Worm (Caenorhabditis elegans): Measurements from ENCODE around the gene Y62H9A.12.

The Y62H9A.12 gene

DNA sequence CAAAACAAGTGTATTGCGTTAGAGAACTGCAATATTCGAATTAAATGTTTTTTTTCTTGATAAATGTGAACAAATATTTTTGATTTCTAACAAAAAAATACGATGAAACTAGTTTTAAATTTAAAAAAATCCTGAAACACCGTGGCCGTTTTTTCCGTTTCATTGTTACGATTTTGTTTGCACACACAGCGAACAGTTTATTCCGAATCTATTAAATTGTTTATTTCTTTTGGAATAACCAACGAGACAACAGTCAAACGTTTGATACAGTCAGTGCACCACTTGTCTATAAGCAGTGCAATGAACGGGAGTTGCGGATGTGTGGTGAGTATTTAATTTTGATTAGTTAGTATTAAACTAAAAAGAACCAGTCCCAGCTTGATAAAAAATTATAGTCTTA is 2.8 kb downstream of the Y62H9A.12 start, which contains the start of gene Y62H9A.13:
Gene Y62H9A.13, plus strand, starts transcription at position 301 of the 400 bp plus-strand sequence.
- no peak for TF ChIP-seq flt-1 (GFP tag; IDR thresholded peaks at IDR 0.05)
- TF ChIP-seq tab-1 (GFP tag; IDR thresholded peaks at IDR 0.05), result no peak
- no peak for TF ChIP-seq cog-1 (tag; optimal IDR thresholded peaks at IDR 0.05)
- no peak for TF ChIP-seq ztf-23 (GFP tag; IDR thresholded peaks at IDR 0.05)
- no peak for TF ChIP-seq ref-1 (GFP tag; conservative IDR thresholded peaks at IDR 0.05)
- no peak for TF ChIP-seq T22C8.4 (GFP tag; IDR thresholded peaks at IDR 0.05)
- no peak for TF ChIP-seq med-1 (GFP tag; optimal IDR thresholded peaks at IDR 0.05; ENCODE audit: insufficient read depth)

DNA sequence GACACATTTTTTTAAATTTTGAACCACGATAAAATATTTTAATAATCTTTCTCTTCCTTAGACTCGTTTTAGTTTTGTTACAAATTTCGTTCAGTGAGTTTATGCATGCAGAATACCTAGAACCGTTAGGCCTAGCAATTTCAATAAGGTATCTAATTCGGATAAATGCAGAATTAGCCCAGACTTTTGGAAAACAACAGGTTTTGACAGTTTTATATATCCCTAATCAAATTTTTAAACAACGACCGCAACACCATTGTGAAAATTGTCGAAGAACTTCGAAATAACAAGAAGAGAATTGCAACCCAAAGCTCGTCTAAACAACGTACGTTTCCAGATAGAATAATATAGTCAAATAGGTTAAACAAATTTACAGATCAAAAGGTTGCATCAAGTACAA is 4.1 kb downstream of the Y62H9A.12 start, which contains the start of gene Y62H9A.16:
Gene Y62H9A.16, plus strand, starts transcription at position 301 of the 400 bp plus-strand sequence.
- TF ChIP-seq ref-1 (GFP tag; conservative IDR thresholded peaks at IDR 0.05), result no peak
- no peak for TF ChIP-seq klf-2 (GFP tag; conservative IDR thresholded peaks at IDR 0.05)
- no peak for TF ChIP-seq med-1 (GFP tag; optimal IDR thresholded peaks at IDR 0.05; ENCODE audit: insufficient read depth)
- no peak for TF ChIP-seq ztf-29 (GFP tag; IDR thresholded peaks at IDR 0.05)
- TF ChIP-seq T22C8.4 (GFP tag; IDR thresholded peaks at IDR 0.05), result no peak
- no peak for TF ChIP-seq flt-1 (GFP tag; IDR thresholded peaks at IDR 0.05)
- TF ChIP-seq ztf-23 (GFP tag; IDR thresholded peaks at IDR 0.05), result no peak
- TF ChIP-seq tab-1 (GFP tag; IDR thresholded peaks at IDR 0.05), result no peak
- TF ChIP-seq cog-1 (tag; optimal IDR thresholded peaks at IDR 0.05), result no peak

DNA sequence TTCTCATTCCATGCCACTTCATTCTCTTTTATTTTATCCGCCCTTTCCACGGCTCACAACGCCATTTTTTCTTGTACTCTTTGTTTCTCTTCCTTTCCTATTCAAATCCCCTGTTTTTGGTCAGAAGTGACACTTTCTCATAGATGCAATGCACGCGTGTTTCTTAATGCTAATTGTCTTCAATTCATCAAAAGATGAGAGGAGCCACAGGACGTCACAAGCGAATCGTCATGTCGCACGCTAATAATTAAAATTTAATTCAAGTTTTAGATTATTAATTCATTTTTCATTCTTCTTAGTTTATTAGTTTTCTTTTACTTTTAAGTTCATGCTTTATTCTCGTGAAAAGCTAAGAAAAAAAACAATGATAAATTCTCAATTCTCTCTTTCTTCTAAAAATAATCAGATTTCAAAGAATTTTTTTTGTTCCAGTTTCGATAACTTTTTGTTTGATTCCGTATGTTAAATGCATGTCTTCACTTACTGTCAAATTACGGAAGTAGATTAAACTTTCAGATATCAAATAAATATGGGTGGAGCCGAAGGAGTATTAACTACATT is 6.9 kb downstream of the Y62H9A.12 start, which contains the start of gene Y62H9A.14:
Gene Y62H9A.14, plus strand, starts transcription at position 511 of the 561 bp plus-strand sequence.
- no peak for TF ChIP-seq klf-2 (GFP tag; conservative IDR thresholded peaks at IDR 0.05)
- no peak for TF ChIP-seq flt-1 (GFP tag; IDR thresholded peaks at IDR 0.05)
- no peak for TF ChIP-seq tab-1 (GFP tag; IDR thresholded peaks at IDR 0.05)
- no peak for TF ChIP-seq T22C8.4 (GFP tag; IDR thresholded peaks at IDR 0.05)
- TF ChIP-seq ztf-23 (GFP tag; IDR thresholded peaks at IDR 0.05), result no peak
- TF ChIP-seq med-1 (GFP tag; optimal IDR thresholded peaks at IDR 0.05; ENCODE audit: insufficient read depth), result no peak
- no peak for TF ChIP-seq ztf-29 (GFP tag; IDR thresholded peaks at IDR 0.05)
- no peak for TF ChIP-seq ref-1 (GFP tag; conservative IDR thresholded peaks at IDR 0.05)
- TF ChIP-seq cog-1 (tag; optimal IDR thresholded peaks at IDR 0.05), result no peak

DNA sequence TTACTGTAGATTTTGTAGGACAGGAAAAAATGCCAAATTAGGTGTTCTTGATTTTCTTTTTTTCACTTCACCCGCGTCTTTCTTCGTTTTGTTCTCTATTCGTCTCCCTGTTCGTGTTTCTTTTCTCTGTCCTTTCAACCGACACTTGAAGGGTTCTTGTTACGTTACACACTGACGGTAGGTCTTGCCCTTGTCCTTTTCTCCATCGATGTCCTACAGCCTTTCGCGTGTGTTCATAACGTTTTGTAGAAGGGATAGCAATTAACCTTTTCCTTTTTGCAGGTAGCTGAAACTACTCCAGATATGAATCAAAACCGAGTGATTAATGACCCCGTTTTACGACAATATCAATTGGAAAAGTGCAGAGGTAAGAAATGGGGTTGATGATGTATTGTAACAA is 10.2 kb downstream of the Y62H9A.12 start, which contains the start of gene F55G7.1:
Gene F55G7.1, plus strand, starts transcription at position 276 of the 400 bp plus-strand sequence.
- TF ChIP-seq cog-1 (tag; optimal IDR thresholded peaks at IDR 0.05), result no peak
- TF ChIP-seq ref-1 (GFP tag; conservative IDR thresholded peaks at IDR 0.05), result no peak
- no peak for TF ChIP-seq flt-1 (GFP tag; IDR thresholded peaks at IDR 0.05)
- no peak for TF ChIP-seq ztf-29 (GFP tag; IDR thresholded peaks at IDR 0.05)
- TF ChIP-seq klf-2 (GFP tag; conservative IDR thresholded peaks at IDR 0.05), result no peak
- no peak for TF ChIP-seq med-1 (GFP tag; optimal IDR thresholded peaks at IDR 0.05; ENCODE audit: insufficient read depth)
- TF ChIP-seq ztf-23 (GFP tag; IDR thresholded peaks at IDR 0.05), result no peak
- no peak for TF ChIP-seq T22C8.4 (GFP tag; IDR thresholded peaks at IDR 0.05)
- no peak for TF ChIP-seq tab-1 (GFP tag; IDR thresholded peaks at IDR 0.05)

DNA sequence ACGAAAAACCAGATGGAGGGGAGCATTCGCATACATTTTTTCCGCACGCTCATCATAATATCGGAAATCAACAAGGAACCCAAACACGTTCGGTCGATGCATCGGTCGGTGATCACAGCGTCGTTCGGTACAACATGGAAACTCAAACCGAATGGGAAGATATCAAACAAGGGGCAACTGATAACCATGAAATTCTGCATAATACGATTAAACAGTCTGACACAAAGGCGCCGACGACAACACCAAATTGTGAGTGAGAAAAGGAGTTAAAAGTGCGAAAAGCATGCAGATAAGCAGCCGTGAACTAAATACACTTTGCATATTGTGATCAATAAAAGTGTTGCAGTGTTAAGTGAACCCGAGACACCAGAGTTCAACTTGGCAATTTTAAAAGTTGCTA is 11.3 kb downstream of the Y62H9A.12 start:
- TF ChIP-seq T22C8.4 (GFP tag; IDR thresholded peaks at IDR 0.05) (no peak), ztf-29 (GFP tag; IDR thresholded peaks at IDR 0.05) (no peak), cog-1 (tag; optimal IDR thresholded peaks at IDR 0.05) (no peak), flt-1 (GFP tag; IDR thresholded peaks at IDR 0.05) (no peak), med-1 (GFP tag; optimal IDR thresholded peaks at IDR 0.05; ENCODE audit: insufficient read depth) (no peak)

DNA sequence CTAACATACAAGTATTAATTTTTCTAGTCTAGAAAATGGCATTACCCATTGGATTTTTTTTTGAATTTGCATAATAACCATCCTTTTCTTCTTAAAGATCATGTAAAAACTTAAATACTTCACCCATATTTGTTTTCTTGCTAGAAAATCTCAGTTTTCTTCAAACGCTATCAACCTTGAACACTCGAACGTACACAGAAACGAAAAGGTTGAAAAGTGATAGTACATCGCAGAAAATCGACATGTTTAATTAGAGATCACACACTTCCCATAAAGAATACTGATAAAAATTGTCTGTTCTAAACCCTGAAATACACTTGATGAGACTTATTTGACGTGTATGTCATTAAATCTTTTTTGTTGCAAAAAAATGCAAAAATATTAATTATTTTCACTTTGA is 13.7 kb downstream of the Y62H9A.12 start, which contains the start of gene F55G7.4:
Gene F55G7.4, plus strand, starts transcription at position 301 of the 400 bp plus-strand sequence.
- no peak for TF ChIP-seq cog-1 (tag; optimal IDR thresholded peaks at IDR 0.05)

DNA sequence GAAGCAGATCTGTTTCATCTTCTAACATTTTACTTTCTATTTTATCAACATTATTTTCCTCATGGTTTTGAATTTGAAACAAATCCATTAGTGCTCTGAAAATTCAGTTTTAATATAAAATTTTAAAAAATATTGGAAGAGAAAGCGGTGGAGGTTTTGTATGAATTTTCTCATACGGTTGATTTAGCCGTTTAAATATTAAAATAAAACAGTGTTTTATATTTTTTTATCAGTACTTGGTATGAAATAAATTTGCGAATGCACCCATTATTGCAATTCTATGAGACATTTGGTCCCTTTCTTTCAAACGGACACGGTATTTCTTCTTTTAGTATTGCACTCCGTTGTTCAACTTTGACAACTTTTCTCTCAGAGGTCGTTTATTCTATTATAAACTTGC is 17.6 kb downstream of the Y62H9A.12 start, which contains the start of gene dot-1.4:
Gene dot-1.4, minus strand, starts transcription at position 101 of the 400 bp plus-strand sequence.
- TF ChIP-seq ref-1 (GFP tag; conservative IDR thresholded peaks at IDR 0.05) (no peak), tab-1 (GFP tag; IDR thresholded peaks at IDR 0.05) (no peak), klf-2 (GFP tag; conservative IDR thresholded peaks at IDR 0.05) (no peak), flt-1 (GFP tag; IDR thresholded peaks at IDR 0.05) (no peak), T22C8.4 (GFP tag; IDR thresholded peaks at IDR 0.05) (no peak), ztf-29 (GFP tag; IDR thresholded peaks at IDR 0.05) (no peak), ztf-23 (GFP tag; IDR thresholded peaks at IDR 0.05) (no peak), med-1 (GFP tag; optimal IDR thresholded peaks at IDR 0.05; ENCODE audit: insufficient read depth) (no peak), cog-1 (tag; optimal IDR thresholded peaks at IDR 0.05) (no peak)

DNA sequence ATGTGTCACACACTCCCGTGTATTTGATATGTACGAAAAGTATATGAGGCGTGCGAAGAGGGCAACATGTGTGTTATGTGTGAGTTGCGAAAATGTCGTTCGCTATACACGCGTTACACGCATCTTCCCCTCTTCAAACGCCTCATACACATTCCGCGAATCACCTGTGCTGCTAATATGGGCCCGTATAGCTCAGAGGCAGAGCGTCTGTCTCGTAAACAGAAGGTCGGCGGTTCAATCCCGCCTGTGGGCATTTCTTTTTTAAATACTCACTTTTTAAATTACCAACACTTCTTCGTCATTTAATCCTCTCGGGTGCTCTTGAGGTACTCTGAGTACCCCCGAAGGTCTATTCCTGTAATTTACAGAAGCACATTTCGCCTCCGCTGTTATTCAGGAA is 19.6 kb downstream of the Y62H9A.12 start:
- 0 out of 2 replicates have a peak, but pooled peaks have one; percentile 32 for TF ChIP-seq flt-1 (GFP tag; IDR thresholded peaks at IDR 0.05)
- 0 out of 2 replicates have a peak, but pooled peaks have one; percentile 32 for TF ChIP-seq tab-1 (GFP tag; IDR thresholded peaks at IDR 0.05)
- no peak for TF ChIP-seq T22C8.4 (GFP tag; IDR thresholded peaks at IDR 0.05)

DNA sequence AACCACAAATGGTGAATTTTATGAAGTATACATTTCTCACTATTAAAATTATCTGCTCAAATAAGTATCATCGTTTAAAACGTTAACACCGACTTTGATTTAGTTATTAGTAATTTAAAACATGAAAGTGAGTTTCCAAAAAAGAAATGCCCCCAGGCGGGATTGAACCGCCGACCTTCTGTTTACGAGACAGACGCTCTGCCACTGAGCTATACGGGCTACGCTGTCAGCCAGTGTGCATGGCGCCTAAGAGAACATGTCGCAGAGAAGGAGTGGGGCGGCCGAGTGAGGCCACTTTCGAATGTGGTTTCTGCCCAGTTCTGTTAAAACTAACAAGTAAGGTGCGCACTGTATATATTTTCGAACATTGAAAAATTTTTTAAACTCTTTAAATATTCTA is 21.0 kb downstream of the Y62H9A.12 start:
- peak; percentile 85 for TF ChIP-seq ztf-23 (GFP tag; IDR thresholded peaks at IDR 0.05)
- peak; percentile 72 for TF ChIP-seq ref-1 (GFP tag; conservative IDR thresholded peaks at IDR 0.05)
- TF ChIP-seq tab-1 (GFP tag; IDR thresholded peaks at IDR 0.05), result peak; percentile 90
- TF ChIP-seq klf-2 (GFP tag; conservative IDR thresholded peaks at IDR 0.05), result peak; percentile 79
- peak; percentile 69 for TF ChIP-seq cog-1 (tag; optimal IDR thresholded peaks at IDR 0.05)
- 0 out of 2 replicates have a peak, but pooled peaks have one; percentile 58 for TF ChIP-seq ztf-29 (GFP tag; IDR thresholded peaks at IDR 0.05)
- peak; percentile 92 for TF ChIP-seq flt-1 (GFP tag; IDR thresholded peaks at IDR 0.05)
- TF ChIP-seq med-1 (GFP tag; optimal IDR thresholded peaks at IDR 0.05; ENCODE audit: insufficient read depth), result peak; percentile 41
- peak; percentile 63; the same call in 1 of the 2 replicates for TF ChIP-seq T22C8.4 (GFP tag; IDR thresholded peaks at IDR 0.05)

DNA sequence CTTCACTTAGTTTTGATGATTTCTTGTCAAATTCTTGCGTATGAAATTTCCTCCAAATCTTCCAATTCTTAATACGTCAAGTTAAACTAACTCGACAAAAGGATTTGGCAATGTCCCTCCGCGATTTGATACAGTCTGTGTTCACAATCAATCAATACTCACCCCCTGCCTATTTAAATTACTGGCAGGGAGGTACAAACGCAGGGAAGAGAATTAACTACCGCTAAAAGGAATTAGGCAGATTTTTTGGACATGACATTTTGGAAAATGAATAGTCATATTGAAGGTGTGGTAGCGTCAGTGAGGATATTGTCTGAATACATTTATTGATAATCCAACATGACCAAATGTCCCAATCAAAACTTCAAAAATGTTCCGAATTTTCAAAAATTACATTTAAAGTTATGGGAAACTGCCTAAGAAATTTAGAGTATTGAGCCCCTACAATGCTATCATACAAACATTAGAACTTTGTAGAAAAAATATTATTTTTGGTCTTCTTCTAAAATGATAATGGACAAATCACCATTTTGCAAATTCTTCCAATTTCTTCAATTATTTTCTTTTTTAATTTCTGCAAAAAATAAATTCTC is 23.5 kb downstream of the Y62H9A.12 start:
- TF ChIP-seq cog-1 (tag; optimal IDR thresholded peaks at IDR 0.05) (peak; percentile 95), ztf-29 (GFP tag; IDR thresholded peaks at IDR 0.05) (no peak), tab-1 (GFP tag; IDR thresholded peaks at IDR 0.05) (peak; percentile 74; the same call in 1 of the 2 replicates), klf-2 (GFP tag; conservative IDR thresholded peaks at IDR 0.05) (peak; percentile 67), T22C8.4 (GFP tag; IDR thresholded peaks at IDR 0.05) (peak; percentile 100), flt-1 (GFP tag; IDR thresholded peaks at IDR 0.05) (peak; percentile 90), ref-1 (GFP tag; conservative IDR thresholded peaks at IDR 0.05) (peak; percentile 48), ztf-23 (GFP tag; IDR thresholded peaks at IDR 0.05) (peak; percentile 86), med-1 (GFP tag; optimal IDR thresholded peaks at IDR 0.05; ENCODE audit: insufficient read depth) (peak; percentile 64)

Measured in whole organism, midembryonic.